Fruit fly (Drosophila melanogaster) whole organism, wandering third instar larva: ENCODE measurements around the gene CG15375.

Experiments used
- CG32264 ChIP-seq: fragments of 200-800 bp; sonication (Bioruptor generic); optimal IDR thresholded peaks from 2 replicates; lab custom pipeline; 2016; ENCODE audit warnings: missing biosample characterization, missing genetic modification characterization
- dmrt93B ChIP-seq: fragments of 200-800 bp; sonication (Bioruptor generic); optimal IDR thresholded peaks from 2 replicates; lab custom pipeline; 2018; ENCODE audit warnings: missing biosample characterization, mild to moderate bottlenecking, missing genetic modification characterization
- psq ChIP-seq: fragments of 200-800 bp; sonication (Bioruptor generic); optimal IDR thresholded peaks from 3 replicates; lab custom pipeline; 2017; ENCODE audit warnings: missing biosample characterization, mild to moderate bottlenecking, missing genetic modification characterization, moderate library complexity

dm6 chrX:4106756-4107155 is 5.6 kb downstream of the CG15375 start:
- TF ChIP-seq dmrt93B (GFP tag; lab: Kevin White, UChicago) (peak; percentile 58), CG32264 (GFP tag; lab: Kevin White, UChicago) (no peak), psq (GFP tag; lab: Kevin White, UChicago) (no peak)
